Fruit fly (Drosophila melanogaster) whole organism, wandering third instar larva: ENCODE results near the gene Sce.
A peak's percentile ranks its signal among the peaks of the same experiment; 100 is the strongest.

ENCODE experiments used
- Abd-B ChIP-seq: fragments of >200 bp; optimal IDR thresholded peaks from 2 replicates; lab custom pipeline; 2017; ENCODE audit warnings: missing biosample characterization, missing genetic modification characterization
- CG32264 ChIP-seq: fragments of 200-800 bp; sonication (Bioruptor generic); optimal IDR thresholded peaks from 2 replicates; lab custom pipeline; 2016; ENCODE audit warnings: missing biosample characterization, missing genetic modification characterization
- CG9705 ChIP-seq: fragments of 200-800 bp; sonication (Bioruptor generic); optimal IDR thresholded peaks from 2 replicates; lab custom pipeline; 2018; ENCODE audit warnings: missing biosample characterization, mild to moderate bottlenecking, missing genetic modification characterization
- CrebA ChIP-seq: fragments of 200-800 bp; sonication (Bioruptor generic); optimal IDR thresholded peaks from 2 replicates; lab custom pipeline; 2016; ENCODE audit warnings: missing biosample characterization, mild to moderate bottlenecking, missing genetic modification characterization, borderline replicate concordance
- Dfd ChIP-seq: fragments of >200 bp; optimal IDR thresholded peaks from 2 replicates; lab custom pipeline; 2017; ENCODE audit warnings: missing biosample characterization, missing genetic modification characterization
- Dif ChIP-seq: fragments of 200-275, 200-300 bp; sonication (Bioruptor generic); optimal IDR thresholded peaks from 2 replicates; lab custom pipeline; 2018; ENCODE audit warnings: missing biosample characterization, missing genetic modification characterization; ENCODE audit not compliant: partially characterized antibody
- HLH106 ChIP-seq: fragments of 200-800 bp; optimal IDR thresholded peaks from 3 replicates; lab custom pipeline; 2019; ENCODE audit warnings: missing biosample characterization, mild to moderate bottlenecking, missing genetic modification characterization, moderate library complexity
- Hr78 ChIP-seq: fragments of >200 bp; optimal IDR thresholded peaks from 2 replicates; lab custom pipeline; 2017; ENCODE audit warnings: missing biosample characterization, missing genetic modification characterization
- Hr83 ChIP-seq: fragments of 200-300 bp; sonication (Bioruptor generic); optimal IDR thresholded peaks from 2 replicates; lab custom pipeline; 2016; ENCODE audit warnings: missing biosample characterization, mild to moderate bottlenecking, missing genetic modification characterization, moderate library complexity; ENCODE audit not compliant: poor library complexity, severe bottlenecking
- Jra ChIP-seq: sonication (Bioruptor generic); optimal IDR thresholded peaks from 2 replicates; lab custom pipeline; 2016; ENCODE audit warnings: missing biosample characterization, missing genetic modification characterization
- Myc ChIP-seq: fragments of >200 bp; optimal IDR thresholded peaks from 2 replicates; lab custom pipeline; 2017
- OdsH ChIP-seq: fragments of 200-800 bp; sonication (Bioruptor generic); optimal IDR thresholded peaks from 2 replicates; lab custom pipeline; 2016; ENCODE audit warnings: missing biosample characterization, mild to moderate bottlenecking, missing genetic modification characterization
- Rel ChIP-seq, 2 experiments: fragments of 200-800 bp; sonication (Bioruptor generic) in 1 of 2; optimal IDR thresholded peaks; 2 replicates in 1 of 2; 3 replicates in 1 of 2; lab custom pipeline; 2016 to 2019; ENCODE audit warnings: mild to moderate bottlenecking in 2 of 2, missing biosample characterization in 2 of 2, missing genetic modification characterization in 2 of 2, moderate library complexity in 1 of 2
- Sp1 ChIP-seq: fragments of 200-800 bp; sonication (Bioruptor generic); optimal IDR thresholded peaks from 3 replicates; lab custom pipeline; 2019; ENCODE audit warnings: missing biosample characterization, mild to moderate bottlenecking, missing genetic modification characterization, moderate library complexity
- Vsx2 ChIP-seq: fragments of 200-300, 225-300 bp; sonication (Bioruptor generic); optimal IDR thresholded peaks from 2 replicates; lab custom pipeline; 2018; ENCODE audit warnings: missing biosample characterization, missing genetic modification characterization; ENCODE audit not compliant: partially characterized antibody
- br ChIP-seq: fragments of 200-800 bp; sonication (Bioruptor generic); optimal IDR thresholded peaks from 2 replicates; lab custom pipeline; 2016; ENCODE audit warnings: missing biosample characterization, missing genetic modification characterization
- dl ChIP-seq, 2 experiments: fragments of 175-275, 200-275 bp in 1 of 2; fragments of 200-275 bp in 1 of 2; sonication (Bioruptor generic); optimal IDR thresholded peaks; lab custom pipeline; 2018; ENCODE audit warnings: mild to moderate bottlenecking in 2 of 2, missing biosample characterization in 2 of 2, missing genetic modification characterization in 2 of 2, moderate library complexity in 2 of 2; ENCODE audit not compliant: partially characterized antibody in 2 of 2, insufficient read depth in 1 of 2
- dmrt93B ChIP-seq: fragments of 200-800 bp; sonication (Bioruptor generic); optimal IDR thresholded peaks from 2 replicates; lab custom pipeline; 2018; ENCODE audit warnings: missing biosample characterization, mild to moderate bottlenecking, missing genetic modification characterization
- ey ChIP-seq: fragments of 200-800 bp; sonication (Bioruptor generic); optimal IDR thresholded peaks from 2 replicates; lab custom pipeline; 2016; ENCODE audit warnings: missing biosample characterization, missing genetic modification characterization
- foxo ChIP-seq, 2 experiments: fragments of 200-800 bp; sonication (Bioruptor generic); optimal IDR thresholded peaks; 2 replicates in 1 of 2; 3 replicates in 1 of 2; lab custom pipeline; 2016 to 2017; ENCODE audit warnings: missing biosample characterization in 2 of 2, missing genetic modification characterization in 2 of 2
- fru ChIP-seq: fragments of 200-800 bp; sonication (Bioruptor generic); optimal IDR thresholded peaks from 3 replicates; lab custom pipeline; 2016; ENCODE audit warnings: missing biosample characterization, mild to moderate bottlenecking, missing genetic modification characterization
- h ChIP-seq: fragments of 200-800 bp; sonication (Bioruptor generic); optimal IDR thresholded peaks from 3 replicates; lab custom pipeline; 2016; ENCODE audit warnings: missing biosample characterization, mild to moderate bottlenecking, missing genetic modification characterization
- jim ChIP-seq: fragments of 175-275, 200-325 bp; sonication (Bioruptor generic); optimal IDR thresholded peaks from 2 replicates; lab custom pipeline; 2016; ENCODE audit warnings: missing biosample characterization, mild to moderate bottlenecking, missing genetic modification characterization
- lola ChIP-seq: fragments of >200 bp; optimal IDR thresholded peaks from 2 replicates; lab custom pipeline; 2017; ENCODE audit warnings: missing biosample characterization, missing genetic modification characterization
- psq ChIP-seq: fragments of 200-800 bp; sonication (Bioruptor generic); optimal IDR thresholded peaks from 3 replicates; lab custom pipeline; 2017; ENCODE audit warnings: missing biosample characterization, mild to moderate bottlenecking, missing genetic modification characterization, moderate library complexity
- rgr ChIP-seq: fragments of 200-800 bp; sonication (Bioruptor generic); optimal IDR thresholded peaks from 3 replicates; lab custom pipeline; 2016; ENCODE audit warnings: missing biosample characterization, mild to moderate bottlenecking, missing genetic modification characterization
- sage ChIP-seq: fragments of 200-800 bp; sonication (Bioruptor generic); optimal IDR thresholded peaks from 2 replicates; lab custom pipeline; 2016; ENCODE audit warnings: missing biosample characterization, mild to moderate bottlenecking, missing genetic modification characterization
- sv ChIP-seq: fragments of 200-800 bp; sonication (Bioruptor generic); optimal IDR thresholded peaks from 3 replicates; lab custom pipeline; 2016; ENCODE audit warnings: missing biosample characterization, missing genetic modification characterization
- tai ChIP-seq: sonication (Bioruptor generic); optimal IDR thresholded peaks from 2 replicates; lab custom pipeline; 2016; ENCODE audit warnings: missing biosample characterization, missing genetic modification characterization
- usp ChIP-seq: fragments of >200 bp; optimal IDR thresholded peaks from 2 replicates; lab custom pipeline; 2017; ENCODE audit warnings: missing biosample characterization, missing genetic modification characterization
- woc ChIP-seq: sonication (Bioruptor generic); optimal IDR thresholded peaks from 2 replicates; lab custom pipeline; 2016; ENCODE audit warnings: missing biosample characterization, mild to moderate bottlenecking, missing genetic modification characterization

The Sce gene

dm6 chr3R:27681799-27682198 is at the start of gene Sce:
Sce (minus strand) TSS chr3R:27682029.
- TF ChIP-seq fru (GFP tag; lab: Kevin White, UChicago) (no peak), jim (GFP tag; lab: Kevin White, UChicago) (no peak), Dif (GFP tag; lab: Kevin White, UChicago) (no peak), dl (GFP tag; optimal IDR thresholded peaks at IDR 0.05; lab: Kevin White, UChicago; ENCODE audit: insufficient read depth in 1 of 2, partially characterized antibody in 2 of 2) (no peak), CrebA (GFP tag; lab: Kevin White, UChicago) (no peak), Vsx2 (GFP tag; lab: Kevin White, UChicago) (peak; percentile 98), Myc (lab: Kevin White, UChicago) (peak; percentile 23)

- TF ChIP-seq br (peak; percentile 45), Jra (no peak), dmrt93B (peak; percentile 77), sv (GFP tag; lab: Kevin White, UChicago) (peak; percentile 68), tai (no peak), Hr83 (GFP tag; lab: Kevin White, UChicago) (peak; percentile 22), CrebA (GFP tag; lab: Kevin White, UChicago) (no peak), OdsH (peak; percentile 65), Sp1 (GFP tag; lab: Kevin White, UChicago) (peak; percentile 78), psq (GFP tag; lab: Kevin White, UChicago) (peak; percentile 79), Dfd (no peak), sage (GFP tag; lab: Kevin White, UChicago) (peak; percentile 61), fru (GFP tag; lab: Kevin White, UChicago) (peak; percentile 69), ey (GFP tag; lab: Kevin White, UChicago) (peak; percentile 63), Abd-B (GFP tag; lab: Kevin White, UChicago) (no peak), dl (GFP tag; optimal IDR thresholded peaks at IDR 0.05; lab: Kevin White, UChicago; ENCODE audit: insufficient read depth in 1 of 2, partially characterized antibody in 2 of 2) (no peak), foxo (GFP tag; optimal IDR thresholded peaks at IDR 0.05; lab: Kevin White, UChicago) (peak in 1 of 2 experiments; percentile 87), woc (GFP tag; lab: Kevin White, UChicago) (peak; percentile 39), usp (GFP tag; lab: Kevin White, UChicago) (no peak), h (GFP tag; lab: Kevin White, UChicago) (peak; percentile 62), lola (GFP tag; lab: Kevin White, UChicago) (no peak), jim (GFP tag; lab: Kevin White, UChicago) (peak; percentile 17), CG9705 (GFP tag; lab: Kevin White, UChicago) (peak; percentile 83), rgr (GFP tag; lab: Kevin White, UChicago) (peak; percentile 87), Dif (GFP tag; lab: Kevin White, UChicago) (no peak), Hr78 (no peak), HLH106 (tag; lab: Kevin White, UChicago) (peak; percentile 89)
- TF ChIP-seq, all 38 proteins: peak for 17
Measured at dm6 chr3R:27706581-27707181, 24.9 kb upstream of the Sce start, which contains the start of the genes CROT and CG12877. CROT (minus strand) TSS chr3R:27706751. CG12877 (plus strand) TSS chr3R:27707100.

- no peak for TF ChIP-seq OdsH
- TF ChIP-seq Rel (GFP tag; optimal IDR thresholded peaks at IDR 0.05; lab: Kevin White, UChicago): no peak
- peak; percentile 97 for TF ChIP-seq Rel (tag; optimal IDR thresholded peaks at IDR 0.05; lab: Kevin White, UChicago)
- no peak for TF ChIP-seq rgr (GFP tag; lab: Kevin White, UChicago)
- no peak for TF ChIP-seq CG32264
- TF ChIP-seq psq (GFP tag; lab: Kevin White, UChicago): no peak
- no peak for TF ChIP-seq Vsx2 (GFP tag; lab: Kevin White, UChicago)
Measured at dm6 chr3R:27706039-27706580, 24.3 kb upstream of the Sce start.

dm6 chr3R:27700229-27700573 is 18.4 kb upstream of the Sce start, which contains the start of gene btz:
btz (plus strand) TSS chr3R:27700361.
- TF ChIP-seq Myc (lab: Kevin White, UChicago) (peak; percentile 29), Vsx2 (GFP tag; lab: Kevin White, UChicago) (no peak), h (GFP tag; lab: Kevin White, UChicago) (peak; percentile 9), psq (GFP tag; lab: Kevin White, UChicago) (peak; percentile 44)
